Fruit fly (Drosophila melanogaster): ENCODE data around the gene Ada.

The Ada gene

dm6 chr3R:9033619-9034401 lies 31.2 kb upstream of the Ada start (continued):
- TF ChIP-seq CG31441 (GFP tag; IDR thresholded peaks at IDR 0.05) (peak; percentile 90), Lim3 (GFP tag; IDR thresholded peaks at IDR 0.05) (no peak), gfzf (GFP tag; optimal IDR thresholded peaks at IDR 0.05) (no peak), eve (GFP tag; optimal IDR thresholded peaks at IDR 0.05) (peak in 1 of 2 experiments; percentile 93), fd102C (GFP tag; optimal IDR thresholded peaks at IDR 0.05) (no peak), NC2β (GFP tag; optimal IDR thresholded peaks at IDR 0.05) (peak; percentile 49), CG3847 (GFP tag; IDR thresholded peaks at IDR 0.05) (peak; percentile 60; the same call in 1 of the 2 replicates), jumu (GFP tag; optimal IDR thresholded peaks at IDR 0.05) (peak; percentile 12), CG10543 (GFP tag; optimal IDR thresholded peaks at IDR 0.05) (peak; percentile 91), CG8089 (GFP tag; optimal IDR thresholded peaks at IDR 0.05) (no peak), CG9797 (GFP tag; optimal IDR thresholded peaks at IDR 0.05) (no peak), emc (GFP tag; optimal IDR thresholded peaks at IDR 0.05) (no peak), caup (GFP tag; optimal IDR thresholded peaks at IDR 0.05; ENCODE audit: severe bottlenecking) (peak; percentile 83), Hmx (GFP tag; optimal IDR thresholded peaks at IDR 0.05) (peak; percentile 32), en (GFP tag; optimal IDR thresholded peaks at IDR 0.05) (peak; percentile 4), CG17361 (GFP tag; IDR thresholded peaks at IDR 0.05) (peak; percentile 94), corto (GFP tag; optimal IDR thresholded peaks at IDR 0.05) (peak; percentile 55), CG8478 (optimal IDR thresholded peaks at IDR 0.05) (no peak), amos (GFP tag; IDR thresholded peaks at IDR 0.05; ENCODE audit: partially characterized antibody) (peak; percentile 47; the same call in 1 of the 2 replicates), CG32532 (GFP tag; IDR thresholded peaks at IDR 0.05) (0 out of 2 replicates have a peak, but pooled peaks have one; percentile 68), CG4854 (GFP tag; optimal IDR thresholded peaks at IDR 0.05) (peak; percentile 30), CG9817 (tag; optimal IDR thresholded peaks at IDR 0.05) (peak; percentile 72), CG9876 (GFP tag; optimal IDR thresholded peaks at IDR 0.05) (no peak), pan (optimal IDR thresholded peaks at IDR 0.05) (no peak), pan (GFP tag; optimal IDR thresholded peaks at IDR 0.05 in 1 of 2, IDR thresholded peaks at IDR 0.05 in 1 of 2) (peak in 1 of 2 experiments; percentile 56), Camta (GFP tag; optimal IDR thresholded peaks at IDR 0.05) (peak; percentile 49), CG7357 (GFP tag; IDR thresholded peaks at IDR 0.05) (no peak), CG30431 (GFP tag; optimal IDR thresholded peaks at IDR 0.05) (peak; percentile 7), CG10431 (GFP tag; optimal IDR thresholded peaks at IDR 0.05) (peak; percentile 75), fd96Cb (tag; optimal IDR thresholded peaks at IDR 0.05) (peak; percentile 66), CG8281 (tag; optimal IDR thresholded peaks at IDR 0.05) (peak; percentile 62), tio (GFP tag; optimal IDR thresholded peaks at IDR 0.05) (peak; percentile 61), vvl (GFP tag; IDR thresholded peaks at IDR 0.05) (peak; percentile 37; the same call in 1 of the 2 replicates), CG9609 (GFP tag; optimal IDR thresholded peaks at IDR 0.05) (peak; percentile 45), Meics (GFP tag; optimal IDR thresholded peaks at IDR 0.05) (peak; percentile 92), ERR (GFP tag; optimal IDR thresholded peaks at IDR 0.05) (no peak), da (GFP tag; optimal IDR thresholded peaks at IDR 0.05) (no peak), CG14014 (GFP tag; IDR thresholded peaks at IDR 0.05) (peak; percentile 51; the same call in 1 of the 2 replicates), pros (GFP tag; optimal IDR thresholded peaks at IDR 0.05) (peak; percentile 88), CG15073 (GFP tag; optimal IDR thresholded peaks at IDR 0.05) (peak; percentile 14), CG42726 (GFP tag; IDR thresholded peaks at IDR 0.05; ENCODE audit: partially characterized antibody) (peak; percentile 75; the same call in 1 of the 2 replicates), E2f2 (GFP tag; IDR thresholded peaks at IDR 0.05) (0 out of 2 replicates have a peak, but pooled peaks have one; percentile 37), klu (GFP tag; IDR thresholded peaks at IDR 0.05) (peak; percentile 48; the same call in 1 of the 2 replicates), CG8944 (GFP tag; optimal IDR thresholded peaks at IDR 0.05) (peak; percentile 18), sima (GFP tag; optimal IDR thresholded peaks at IDR 0.05) (no peak), kay (GFP tag; optimal IDR thresholded peaks at IDR 0.05) (peak; percentile 66), CG2116 (GFP tag; optimal IDR thresholded peaks at IDR 0.05) (peak; percentile 56), Vsx1 (GFP tag; optimal IDR thresholded peaks at IDR 0.05) (peak; percentile 74), vfl (GFP tag; optimal IDR thresholded peaks at IDR 0.05) (peak; percentile 38)
